Worm (Caenorhabditis elegans) whole organism, midembryonic: Measurements from ENCODE around the gene clec-266.

Experiments used
- T22C8.4 ChIP-seq: fragments of 200-800 bp; sonication (Bioruptor generic); IDR thresholded peaks from 2 replicates; pipeline ENCODE4 v1.3.6; 2022; ENCODE audit warnings: missing genetic modification characterization, missing compliant biosample characterization
- med-1 ChIP-seq: sonication (generic microtip); optimal IDR thresholded peaks from 2 replicates; lab custom pipeline; 2017; ENCODE audit warnings: missing genetic modification characterization, mild to moderate bottlenecking, missing compliant biosample characterization, antibody characterized with exemption, missing genetic modification reagents; ENCODE audit not compliant: insufficient read depth
- ztf-23 ChIP-seq: fragments of 200-800 bp; sonication (Bioruptor generic); IDR thresholded peaks from 2 replicates; pipeline ENCODE4 v1.3.6; 2022; ENCODE audit warnings: missing genetic modification reagents, missing genetic modification characterization, missing compliant biosample characterization

DNA sequence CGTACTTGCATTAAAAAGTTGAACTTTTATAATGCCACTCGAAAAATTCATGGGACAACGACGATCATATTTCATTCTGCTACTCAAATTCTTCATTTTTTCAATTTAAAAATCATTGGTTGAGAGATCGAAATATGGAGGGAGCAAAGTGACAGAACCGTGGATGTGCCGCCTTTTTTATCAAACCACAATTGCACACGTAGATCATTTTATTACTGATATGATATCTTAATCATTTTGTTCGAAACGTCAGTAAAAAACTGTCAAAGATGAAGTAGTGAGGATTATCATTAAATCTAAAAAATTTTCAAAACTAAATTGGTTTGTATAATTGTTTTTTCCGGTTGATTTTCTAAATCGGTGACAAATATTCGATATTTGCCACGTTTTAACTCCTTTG is 31.4 kb upstream of the clec-266 start:
- TF ChIP-seq T22C8.4 (GFP tag; lab: Robert Waterston, UW) (no peak), ztf-23 (GFP tag; lab: Robert Waterston, UW) (no peak), med-1 (GFP tag; lab: Kevin White, UChicago) (no peak)
